Worm (Caenorhabditis elegans) whole organism, early embryonic: Measurements from ENCODE around the gene R04F11.3.

Source experiments
- ama-1 ChIP-seq: fragments of 150-350 bp; optimal IDR thresholded peaks from 2 replicates; lab custom pipeline; 2014
- flt-1 ChIP-seq: fragments of 200-800 bp; sonication (Bioruptor generic); IDR thresholded peaks from 2 replicates; pipeline ENCODE4 v1.3.6; 2022; ENCODE audit warnings: missing genetic modification characterization, missing compliant biosample characterization
- hmg-4 ChIP-seq: fragments of 200-800 bp; sonication (Bioruptor generic); optimal IDR thresholded peaks from 2 replicates; lab custom pipeline; 2018; ENCODE audit warnings: mild to moderate bottlenecking, missing genetic modification characterization, missing compliant biosample characterization
- pes-1 ChIP-seq: fragments of 200-800 bp; sonication (Bioruptor generic); IDR thresholded peaks from 2 replicates; pipeline ENCODE4 v1.3.6; 2022; ENCODE audit warnings: missing genetic modification reagents, missing genetic modification characterization, missing compliant biosample characterization
- sea-1 ChIP-seq: fragments of 200-800 bp; sonication (Bioruptor generic); conservative IDR thresholded peaks from 2 replicates; pipeline ENCODE4 v1.3.6; 2022; ENCODE audit warnings: missing genetic modification characterization, missing compliant biosample characterization

- TF ChIP-seq flt-1 (GFP tag; lab: Robert Waterston, UW) (no peak), pes-1 (GFP tag; lab: Robert Waterston, UW) (no peak), ama-1 (no peak), sea-1 (GFP tag; lab: Robert Waterston, UW) (no peak), hmg-4 (GFP tag; lab: Kevin White, UChicago) (no peak)
These were observed 33.8 kb downstream of the R04F11.3 start, which contains the start of gene F55C5.10 for ce11 chrV:12283187-12283586.
